Fruit fly (Drosophila melanogaster): Measurements from ENCODE around the gene ush.

Gene ush

dm6 chr2L:497657-498473 is 21.8 kb downstream of the ush start (continued):
- TF ChIP-seq wek (GFP tag; optimal IDR thresholded peaks at IDR 0.05), result no peak
- TF ChIP-seq H15 (GFP tag; IDR thresholded peaks at IDR 0.05), result no peak
- TF ChIP-seq ato (GFP tag; IDR thresholded peaks at IDR 0.05; ENCODE audit: partially characterized antibody), result no peak
- no peak for TF ChIP-seq ci (GFP tag; IDR thresholded peaks at IDR 0.05)
- TF ChIP-seq CG3847 (GFP tag; IDR thresholded peaks at IDR 0.05), result 0 out of 2 replicates have a peak, but pooled peaks have one; percentile 29
- TF ChIP-seq row (GFP tag; IDR thresholded peaks at IDR 0.05), result peak; percentile 41; the same call in 1 of the 3 replicates
- TF ChIP-seq CG2712 (tag; optimal IDR thresholded peaks at IDR 0.05), result no peak
- TF ChIP-seq CG17802 (tag; optimal IDR thresholded peaks at IDR 0.05), result no peak
- TF ChIP-seq bsh (GFP tag; optimal IDR thresholded peaks at IDR 0.05), result no peak
- TF ChIP-seq abd-A (tag; optimal IDR thresholded peaks at IDR 0.05), result no peak
- no peak for TF ChIP-seq h (optimal IDR thresholded peaks at IDR 0.05)
- TF ChIP-seq Fer1 (GFP tag; optimal IDR thresholded peaks at IDR 0.05), result no peak
- TF ChIP-seq ranshi (GFP tag; IDR thresholded peaks at IDR 0.05), result no peak; the same call in 1 of the 2 replicates
- no peak for TF ChIP-seq CG9215 (GFP tag; IDR thresholded peaks at IDR 0.05)
- TF ChIP-seq CG12769 (tag; optimal IDR thresholded peaks at IDR 0.05), result no peak
- TF ChIP-seq slou (GFP tag; optimal IDR thresholded peaks at IDR 0.05), result no peak
- TF ChIP-seq prd (optimal IDR thresholded peaks at IDR 0.05), result no peak
- 0 out of 3 replicates have a peak, but pooled peaks have one; percentile 16 for TF ChIP-seq prd (GFP tag; IDR thresholded peaks at IDR 0.05)
- TF ChIP-seq en (GFP tag; optimal IDR thresholded peaks at IDR 0.05), result no peak
- TF ChIP-seq croc (GFP tag; conservative IDR thresholded peaks at IDR 0.05), result no peak
- TF ChIP-seq sqz (GFP tag; optimal IDR thresholded peaks at IDR 0.05), result no peak
- no peak for TF ChIP-seq CG5180 (GFP tag; optimal IDR thresholded peaks at IDR 0.05)
- no peak for TF ChIP-seq pan (optimal IDR thresholded peaks at IDR 0.05)
- TF ChIP-seq pan (GFP tag; optimal IDR thresholded peaks at IDR 0.05 in 1 of 2, IDR thresholded peaks at IDR 0.05 in 1 of 2), result no peak
- 0 out of 2 replicates have a peak, but pooled peaks have one; percentile 11 for TF ChIP-seq vvl (GFP tag; IDR thresholded peaks at IDR 0.05)
- no peak for TF ChIP-seq CG15601 (tag; optimal IDR thresholded peaks at IDR 0.05)
- TF ChIP-seq CG17359 (tag; optimal IDR thresholded peaks at IDR 0.05), result no peak
- no peak for TF ChIP-seq jigr1 (GFP tag; IDR thresholded peaks at IDR 0.05)
- TF ChIP-seq CG14860 (GFP tag; IDR thresholded peaks at IDR 0.05; ENCODE audit: partially characterized antibody), result no peak
- no peak for TF ChIP-seq CG34376 (GFP tag; optimal IDR thresholded peaks at IDR 0.05)
- TF ChIP-seq CG14965 (GFP tag; optimal IDR thresholded peaks at IDR 0.05; ENCODE audit: borderline replicate concordance), result no peak
- no peak for TF ChIP-seq sima (GFP tag; optimal IDR thresholded peaks at IDR 0.05)
- TF ChIP-seq Six4 (GFP tag; optimal IDR thresholded peaks at IDR 0.05), result no peak
- no peak for TF ChIP-seq CG9727 (GFP tag; optimal IDR thresholded peaks at IDR 0.05)
- TF ChIP-seq danr (GFP tag; IDR thresholded peaks at IDR 0.05), result no peak
- no peak for TF ChIP-seq CG7928 (GFP tag; optimal IDR thresholded peaks at IDR 0.05)
- no peak for TF ChIP-seq CG13123 (GFP tag; optimal IDR thresholded peaks at IDR 0.05)
- TF ChIP-seq run (tag; optimal IDR thresholded peaks at IDR 0.05), result no peak
- TF ChIP-seq Doc3 (GFP tag; IDR thresholded peaks at IDR 0.05; ENCODE audit: partially characterized antibody), result no peak
- TF ChIP-seq CG3838 (GFP tag; optimal IDR thresholded peaks at IDR 0.05), result no peak
- TF ChIP-seq Hr51 (GFP tag; optimal IDR thresholded peaks at IDR 0.05), result no peak
- TF ChIP-seq sens (GFP tag), result peak; percentile 77
- TF ChIP-seq CG18262 (tag; optimal IDR thresholded peaks at IDR 0.05), result no peak
- no peak for TF ChIP-seq bab2 (GFP tag; optimal IDR thresholded peaks at IDR 0.05)
- peak; percentile 1 for TF ChIP-seq bcd (GFP tag; optimal IDR thresholded peaks at IDR 0.05)
- TF ChIP-seq CG2120 (GFP tag; optimal IDR thresholded peaks at IDR 0.05), result peak; percentile 30
- TF ChIP-seq CG17385 (GFP tag; optimal IDR thresholded peaks at IDR 0.05), result no peak
- TF ChIP-seq CG11085 (GFP tag; IDR thresholded peaks at IDR 0.05), result no peak
- no peak for TF ChIP-seq CG30431 (GFP tag; optimal IDR thresholded peaks at IDR 0.05)
- no peak for TF ChIP-seq zfh2 (GFP tag; optimal IDR thresholded peaks at IDR 0.05)

All from whole organism, embryonic.